Worm (Caenorhabditis elegans) whole organism, L3 larva: ENCODE data around the gene F37C12.14.
A peak's percentile ranks its signal among the peaks of the same experiment; 100 is the strongest.

Source experiments
- R02D3.7 ChIP-seq: fragments of 150-350 bp; optimal IDR thresholded peaks from 2 replicates; lab custom pipeline; 2014; ENCODE audit warnings: missing biosample characterization, missing genetic modification characterization
- ZK546.5 ChIP-seq: sonication (generic microtip); optimal IDR thresholded peaks from 2 replicates; lab custom pipeline; 2017; ENCODE audit warnings: missing biosample characterization, missing genetic modification characterization
- ama-1 ChIP-seq: fragments of 150-350 bp; optimal IDR thresholded peaks from 2 replicates; lab custom pipeline; 2018
- ceh-28 ChIP-seq: fragments of 150-350 bp; optimal IDR thresholded peaks from 2 replicates; lab custom pipeline; 2014; ENCODE audit warnings: missing biosample characterization, missing genetic modification reagents, missing genetic modification characterization
- ceh-9 ChIP-seq: sonication (generic microtip); optimal IDR thresholded peaks from 2 replicates; lab custom pipeline; 2018; ENCODE audit warnings: missing biosample characterization, missing genetic modification characterization
- daf-12 ChIP-seq: fragments of 150-350 bp; optimal IDR thresholded peaks from 2 replicates; lab custom pipeline; 2014; ENCODE audit warnings: missing biosample characterization, missing genetic modification reagents, missing genetic modification characterization
- egl-5 ChIP-seq: fragments of 150-350 bp; optimal IDR thresholded peaks from 2 replicates; lab custom pipeline; 2017; ENCODE audit warnings: missing biosample characterization, missing genetic modification reagents, missing genetic modification characterization, inconsistent platforms
- elt-2 ChIP-seq: sonication (generic microtip); optimal IDR thresholded peaks from 2 replicates; lab custom pipeline; 2016; ENCODE audit warnings: missing genetic modification reagents, mild to moderate bottlenecking, missing genetic modification characterization, missing compliant biosample characterization
- elt-3 ChIP-seq, 3 experiments: fragments of 150-350 bp in 1 of 3; sonication (generic microtip) in 2 of 3; optimal IDR thresholded peaks; 2 replicates in 2 of 3; 4 replicates in 1 of 3; lab custom pipeline; 2014 to 2017; ENCODE audit warnings: missing biosample characterization in 3 of 3, missing genetic modification characterization in 3 of 3
- fkh-10 ChIP-seq: sonication (generic microtip); optimal IDR thresholded peaks from 2 replicates; lab custom pipeline; 2017; ENCODE audit warnings: missing biosample characterization, missing genetic modification reagents, missing genetic modification characterization
- fkh-2 ChIP-seq: fragments of 150-350 bp; optimal IDR thresholded peaks from 2 replicates; lab custom pipeline; 2014; ENCODE audit warnings: missing biosample characterization, missing genetic modification reagents, missing genetic modification characterization
- hmg-11 ChIP-seq: sonication (generic microtip); optimal IDR thresholded peaks from 2 replicates; lab custom pipeline; 2016; ENCODE audit warnings: missing genetic modification characterization, missing compliant biosample characterization
- jun-1 ChIP-seq: fragments of 150-350 bp; optimal IDR thresholded peaks from 2 replicates; lab custom pipeline; 2014; ENCODE audit warnings: missing biosample characterization, missing genetic modification reagents, missing genetic modification characterization
- lin-15B ChIP-seq: fragments of 150-350 bp; optimal IDR thresholded peaks from 2 replicates; lab custom pipeline; 2014; ENCODE audit warnings: missing biosample characterization, missing genetic modification characterization
- lsy-12 ChIP-seq: sonication (generic microtip); optimal IDR thresholded peaks from 2 replicates; lab custom pipeline; 2016; ENCODE audit warnings: mild to moderate bottlenecking, missing genetic modification characterization, missing compliant biosample characterization
- mdl-1 ChIP-seq: fragments of 150-350 bp; optimal IDR thresholded peaks from 2 replicates; lab custom pipeline; 2014; ENCODE audit warnings: missing biosample characterization, missing genetic modification characterization
- nfya-1 ChIP-seq: sonication (generic microtip); optimal IDR thresholded peaks from 2 replicates; lab custom pipeline; 2017; ENCODE audit warnings: missing genetic modification characterization, mild to moderate bottlenecking, missing compliant biosample characterization, antibody characterized with exemption, moderate library complexity; ENCODE audit not compliant: insufficient read depth
- nhr-11 ChIP-seq: fragments of 150-350 bp; optimal IDR thresholded peaks from 2 replicates; lab custom pipeline; 2014; ENCODE audit warnings: missing biosample characterization, missing genetic modification characterization
- nhr-23 ChIP-seq: fragments of 150-350 bp; optimal IDR thresholded peaks from 2 replicates; lab custom pipeline; 2014; ENCODE audit warnings: missing biosample characterization, missing genetic modification reagents, missing genetic modification characterization
- nhr-237 ChIP-seq: fragments of 150-350 bp; optimal IDR thresholded peaks from 2 replicates; lab custom pipeline; 2014; ENCODE audit warnings: missing biosample characterization, missing genetic modification characterization
- nhr-25 ChIP-seq: sonication (generic microtip); optimal IDR thresholded peaks from 2 replicates; lab custom pipeline; 2017; ENCODE audit warnings: missing biosample characterization, missing genetic modification characterization
- nhr-28 ChIP-seq: fragments of 150-350 bp; optimal IDR thresholded peaks from 2 replicates; lab custom pipeline; 2014; ENCODE audit warnings: missing biosample characterization, missing genetic modification characterization
- nhr-43 ChIP-seq: sonication (generic microtip); optimal IDR thresholded peaks from 2 replicates; lab custom pipeline; 2016; ENCODE audit warnings: mild to moderate bottlenecking, missing genetic modification characterization, missing compliant biosample characterization; ENCODE audit not compliant: poor library complexity, severe bottlenecking
- nhr-67 ChIP-seq: fragments of 150-350 bp; optimal IDR thresholded peaks from 2 replicates; lab custom pipeline; 2014; ENCODE audit warnings: missing biosample characterization, missing genetic modification characterization
- pha-4 ChIP-seq: fragments of 150-350 bp; optimal IDR thresholded peaks from 2 replicates; lab custom pipeline; 2014; ENCODE audit warnings: missing biosample characterization, missing genetic modification reagents, missing genetic modification characterization
- pqm-1 ChIP-seq: fragments of 150-350 bp; optimal IDR thresholded peaks from 2 replicates; lab custom pipeline; 2017; ENCODE audit warnings: missing biosample characterization, missing genetic modification characterization, inconsistent platforms
- sea-2 ChIP-seq: fragments of 150-350 bp; sonication (generic microtip); optimal IDR thresholded peaks from 4 replicates; lab custom pipeline; 2014; ENCODE audit warnings: missing biosample characterization, missing genetic modification reagents, missing genetic modification characterization
- skn-1 ChIP-seq: fragments of 150-350 bp; optimal IDR thresholded peaks from 2 replicates; lab custom pipeline; 2014; ENCODE audit warnings: missing biosample characterization, missing genetic modification characterization
- snpc-4 ChIP-seq: fragments of 150-350 bp; optimal IDR thresholded peaks from 2 replicates; lab custom pipeline; 2014; ENCODE audit warnings: missing biosample characterization, missing genetic modification characterization
- tbx-2 ChIP-seq: sonication (generic microtip); optimal IDR thresholded peaks from 2 replicates; lab custom pipeline; 2016; ENCODE audit warnings: mild to moderate bottlenecking, missing genetic modification characterization, missing compliant biosample characterization
- unc-39 ChIP-seq: sonication (generic microtip); optimal IDR thresholded peaks from 4 replicates; lab custom pipeline; 2017; ENCODE audit warnings: missing biosample characterization, missing genetic modification characterization
- unc-62 ChIP-seq: fragments of 150-350 bp; sonication (generic microtip); optimal IDR thresholded peaks from 4 replicates; lab custom pipeline; 2014; ENCODE audit warnings: missing biosample characterization, missing genetic modification reagents, missing genetic modification characterization
- zag-1 ChIP-seq: fragments of 150-350 bp; optimal IDR thresholded peaks from 2 replicates; lab custom pipeline; 2014; ENCODE audit warnings: missing biosample characterization, missing genetic modification characterization
- ztf-11 ChIP-seq: fragments of 150-350 bp; optimal IDR thresholded peaks from 2 replicates; lab custom pipeline; 2014; ENCODE audit warnings: missing biosample characterization, missing genetic modification characterization
- ztf-4 ChIP-seq: fragments of 150-350 bp; optimal IDR thresholded peaks from 2 replicates; lab custom pipeline; 2014; ENCODE audit warnings: missing biosample characterization, missing genetic modification characterization

Gene F37C12.14

DNA sequence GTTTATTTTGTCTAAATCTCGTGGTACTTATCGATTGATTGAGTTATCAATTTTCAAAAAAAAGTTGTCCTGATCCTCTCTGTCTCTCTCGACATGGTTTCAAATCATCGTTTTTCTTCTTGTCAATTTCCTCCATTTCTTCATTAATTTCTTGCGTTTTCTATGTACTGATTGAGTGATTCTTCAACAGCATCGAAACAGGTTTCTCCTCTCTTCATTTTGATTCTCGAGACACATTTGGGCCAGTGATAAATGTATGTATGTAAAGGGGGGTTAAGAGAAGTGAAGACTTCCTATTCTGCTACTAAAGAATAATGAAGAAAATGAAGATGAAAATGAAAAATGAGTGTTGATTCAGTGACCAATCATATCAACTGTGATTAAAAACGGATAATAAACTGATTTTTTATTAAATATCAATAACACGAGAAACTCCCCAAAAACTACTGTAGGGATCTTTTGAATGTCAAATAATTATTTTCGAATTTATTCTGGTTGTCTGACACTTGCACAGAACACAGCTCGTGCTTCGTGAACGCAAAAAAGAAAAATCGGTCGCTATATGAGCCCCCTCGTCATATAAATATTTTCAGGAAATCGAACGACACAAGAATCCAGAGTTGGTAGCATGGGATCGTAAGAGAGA lies 17.9 kb upstream of the F37C12.14 start:
- peak in 1 of 3 experiments; percentile 44 for TF ChIP-seq elt-3 (tag; optimal IDR thresholded peaks at IDR 0.05; lab: Kevin White, UChicago)
- no peak for TF ChIP-seq fkh-10 (GFP tag; lab: Kevin White, UChicago)
- TF ChIP-seq skn-1 (tag; lab: Kevin White, UChicago): no peak
- TF ChIP-seq nhr-23 (tag; lab: Kevin White, UChicago): peak; percentile 68
- peak; percentile 5 for TF ChIP-seq lsy-12
- TF ChIP-seq ceh-28: peak; percentile 49
- peak; percentile 58 for TF ChIP-seq nhr-25 (tag; lab: Kevin White, UChicago)

DNA sequence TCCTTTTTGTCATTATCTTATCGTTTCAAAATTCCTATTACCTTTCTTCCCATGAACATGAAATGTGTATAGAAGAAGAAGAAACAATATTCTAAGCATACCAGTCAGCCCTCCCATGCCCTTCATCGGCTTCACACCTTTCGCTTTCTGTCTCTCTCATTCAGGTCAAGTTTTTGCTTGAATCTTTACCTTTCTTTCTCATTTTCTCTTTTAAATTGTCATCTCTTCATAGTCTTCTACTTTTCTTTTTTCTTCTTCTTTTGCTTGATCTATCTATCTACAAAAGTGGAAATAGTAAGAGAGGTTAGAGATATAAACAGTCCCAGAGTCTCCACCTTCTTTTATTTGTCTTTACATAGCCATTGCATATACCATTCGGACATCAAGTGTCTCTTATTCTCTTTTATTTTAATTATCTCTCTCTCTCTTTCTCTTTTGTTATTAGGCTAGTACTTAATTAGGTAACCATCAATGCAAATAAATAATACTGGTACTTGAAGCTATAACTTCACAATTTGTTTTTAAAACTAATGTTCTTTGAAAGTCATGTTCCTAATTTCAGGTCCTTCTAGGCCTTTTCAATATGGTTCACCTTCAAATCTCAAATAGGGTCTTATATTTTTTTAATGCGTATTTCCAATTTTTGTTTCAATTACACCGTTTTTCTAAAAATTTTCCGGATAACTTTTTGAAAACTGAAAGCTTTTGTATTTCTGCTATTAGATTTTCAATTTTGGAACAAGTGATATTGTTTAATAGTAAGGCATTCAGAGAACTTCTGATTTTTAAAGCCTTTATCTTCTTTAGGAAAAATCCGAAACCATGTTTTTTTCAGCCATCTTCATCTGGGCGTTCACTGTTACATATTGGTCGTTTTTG lies 16.2 kb upstream of the F37C12.14 start, which contains the start of gene dpy-31:
dpy-31 (plus strand) TSS at position 829 of the 879 bp plus-strand sequence.
- no peak for TF ChIP-seq nhr-11
- no peak for TF ChIP-seq nfya-1 (tag; lab: Kevin White, UChicago)
- TF ChIP-seq snpc-4 (tag; lab: Kevin White, UChicago): no peak
- TF ChIP-seq fkh-2 (tag; lab: Kevin White, UChicago): no peak
- TF ChIP-seq sea-2: no peak
- no peak for TF ChIP-seq elt-2 (tag; lab: Kevin White, UChicago)
- no peak for TF ChIP-seq zag-1 (tag; lab: Kevin White, UChicago)
- no peak for TF ChIP-seq unc-62 (GFP tag; lab: Kevin White, UChicago)
- TF ChIP-seq R02D3.7 (tag; lab: Kevin White, UChicago): no peak
- no peak for TF ChIP-seq mdl-1 (tag; lab: Kevin White, UChicago)
- TF ChIP-seq nhr-43 (tag; lab: Kevin White, UChicago): peak; percentile 62
- no peak for TF ChIP-seq nhr-67 (tag; lab: Kevin White, UChicago)
- TF ChIP-seq fkh-10 (GFP tag; lab: Kevin White, UChicago): no peak
- TF ChIP-seq tbx-2 (tag; lab: Kevin White, UChicago): no peak
- TF ChIP-seq lsy-12: no peak
- TF ChIP-seq ztf-4 (tag; lab: Kevin White, UChicago): no peak
- TF ChIP-seq daf-12 (tag; lab: Kevin White, UChicago): no peak
- TF ChIP-seq jun-1 (tag; lab: Kevin White, UChicago): no peak
- no peak for TF ChIP-seq nhr-237 (tag; lab: Kevin White, UChicago)
- TF ChIP-seq nhr-23 (tag; lab: Kevin White, UChicago): peak; percentile 89
- TF ChIP-seq pqm-1 (tag; lab: Kevin White, UChicago): no peak
- peak; percentile 80 for TF ChIP-seq nhr-25 (tag; lab: Kevin White, UChicago)
- no peak for TF ChIP-seq ceh-9 (tag; lab: Kevin White, UChicago)
- no peak for TF ChIP-seq unc-39 (tag; lab: Kevin White, UChicago)
- no peak for TF ChIP-seq egl-5 (tag; lab: Kevin White, UChicago)
- peak in 1 of 3 experiments; percentile 47 for TF ChIP-seq elt-3 (tag; optimal IDR thresholded peaks at IDR 0.05; lab: Kevin White, UChicago)

DNA sequence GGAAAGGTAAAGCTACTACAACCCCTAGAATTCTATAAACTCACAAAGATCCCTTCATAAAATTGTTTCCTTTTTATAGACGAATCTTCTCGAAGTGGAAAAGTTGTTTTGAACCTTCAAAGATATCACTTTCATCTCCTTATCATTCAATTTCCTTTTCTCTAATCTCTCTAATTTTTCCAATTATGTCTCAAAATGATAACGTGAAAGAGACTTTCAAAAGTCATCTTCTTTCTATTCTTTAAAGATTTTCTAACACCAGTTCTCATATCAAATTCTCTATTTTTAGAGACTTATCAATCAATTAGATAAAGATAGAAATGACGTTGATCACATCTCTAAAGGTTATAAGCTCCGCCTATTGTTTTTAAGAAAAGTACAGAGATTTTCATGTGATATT lies 14.1 kb upstream of the F37C12.14 start:
- TF ChIP-seq nhr-28: no peak
- peak; percentile 47 for TF ChIP-seq nhr-23 (tag; lab: Kevin White, UChicago)
- TF ChIP-seq nhr-67 (tag; lab: Kevin White, UChicago): no peak
- TF ChIP-seq nhr-43 (tag; lab: Kevin White, UChicago): peak; percentile 32
- no peak for TF ChIP-seq ZK546.5 (tag; lab: Kevin White, UChicago)
- peak; percentile 5 for TF ChIP-seq nhr-25 (tag; lab: Kevin White, UChicago)
- no peak for TF ChIP-seq pqm-1 (tag; lab: Kevin White, UChicago)
- TF ChIP-seq ztf-11: no peak
- no peak for TF ChIP-seq ceh-28

DNA sequence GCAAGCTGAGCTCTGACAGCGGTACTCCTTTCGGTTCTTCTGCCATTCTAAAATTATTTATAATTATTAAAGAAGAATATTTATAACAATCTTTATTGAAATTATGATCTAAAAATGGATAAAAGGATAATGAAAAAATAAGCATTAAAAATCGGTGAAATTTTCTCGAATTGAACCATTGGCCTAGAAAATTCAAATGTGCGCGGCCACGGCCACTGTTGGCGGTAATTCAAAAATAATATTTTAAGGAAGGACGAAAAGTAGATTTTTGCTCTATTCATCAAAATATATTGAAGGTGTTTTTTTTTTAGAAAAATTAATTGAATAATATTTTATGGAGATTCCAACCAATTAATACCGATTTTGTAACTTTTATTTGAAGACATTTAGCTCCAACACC lies 13.5 kb upstream of the F37C12.14 start, which contains the start of gene pfd-5:
pfd-5 (minus strand) TSS at position 47 of the 400 bp plus-strand sequence.
- peak; percentile 61 for TF ChIP-seq lin-15B (tag; lab: Kevin White, UChicago)
- no peak for TF ChIP-seq hmg-11 (tag; lab: Kevin White, UChicago)
- TF ChIP-seq egl-5 (tag; lab: Kevin White, UChicago): peak; percentile 3
- no peak for TF ChIP-seq nhr-28
- TF ChIP-seq ztf-11: no peak
- peak; percentile 45 for TF ChIP-seq nhr-23 (tag; lab: Kevin White, UChicago)
- TF ChIP-seq pha-4: peak; percentile 76
- TF ChIP-seq nhr-25 (tag; lab: Kevin White, UChicago): peak; percentile 15
- no peak for TF ChIP-seq nhr-11
- TF ChIP-seq R02D3.7 (tag; lab: Kevin White, UChicago): no peak
- peak; percentile 7 for TF ChIP-seq lsy-12
- TF ChIP-seq nfya-1 (tag; lab: Kevin White, UChicago): peak; percentile 64
- TF ChIP-seq mdl-1 (tag; lab: Kevin White, UChicago): no peak
- TF ChIP-seq ama-1 (lab: Kevin White, UChicago): no peak
- peak; percentile 84 for TF ChIP-seq nhr-43 (tag; lab: Kevin White, UChicago)
